Fruit fly (Drosophila melanogaster): ENCODE data around the gene CG33648.

CG33648 gene

dm6 chr2L:14515222-14516044 lies 8.7 kb upstream of the CG33648 start (continued):
- TF ChIP-seq CG9797 (GFP tag; optimal IDR thresholded peaks at IDR 0.05) (no peak), CG7786 (GFP tag; optimal IDR thresholded peaks at IDR 0.05) (no peak), tgo (GFP tag; IDR thresholded peaks at IDR 0.05) (peak; percentile 59; the same call in 2 of the 3 replicates), CG6272 (GFP tag; IDR thresholded peaks at IDR 0.05) (peak; percentile 37; the same call in 1 of the 2 replicates), cato (GFP tag; optimal IDR thresholded peaks at IDR 0.05; ENCODE audit: borderline replicate concordance) (peak; percentile 50), CG14050 (GFP tag; IDR thresholded peaks at IDR 0.05) (0 out of 3 replicates have a peak, but pooled peaks have one; percentile 30), CG13287 (GFP tag; IDR thresholded peaks at IDR 0.05; ENCODE audit: partially characterized antibody) (no peak), da (GFP tag; optimal IDR thresholded peaks at IDR 0.05) (no peak), HHEX (GFP tag; optimal IDR thresholded peaks at IDR 0.05) (peak; percentile 61), Hr39 (optimal IDR thresholded peaks at IDR 0.05) (no peak), HmgD (GFP tag; optimal IDR thresholded peaks at IDR 0.05) (no peak), yki (optimal IDR thresholded peaks at IDR 0.05) (no peak), Sin3A (optimal IDR thresholded peaks at IDR 0.05) (no peak), CG18599 (GFP tag; optimal IDR thresholded peaks at IDR 0.05) (peak; percentile 40), Spps (tag; optimal IDR thresholded peaks at IDR 0.05) (peak; percentile 62), sqz (GFP tag; optimal IDR thresholded peaks at IDR 0.05) (peak; percentile 25), Med (GFP tag) (peak; percentile 76), Optix (GFP tag; IDR thresholded peaks at IDR 0.05) (no peak), Mes4 (GFP tag; optimal IDR thresholded peaks at IDR 0.05) (no peak), CG34224 (GFP tag; IDR thresholded peaks at IDR 0.05; ENCODE audit: partially characterized antibody) (no peak), caup (GFP tag; optimal IDR thresholded peaks at IDR 0.05; ENCODE audit: severe bottlenecking) (no peak), Ets97D (GFP tag; optimal IDR thresholded peaks at IDR 0.05) (no peak), Dek (tag; optimal IDR thresholded peaks at IDR 0.05) (peak; percentile 7), lbe (GFP tag; optimal IDR thresholded peaks at IDR 0.05) (no peak), Aef1 (GFP tag; IDR thresholded peaks at IDR 0.05) (peak; percentile 58; the same call in 2 of the 3 replicates), bab2 (GFP tag; optimal IDR thresholded peaks at IDR 0.05) (no peak), CG9609 (GFP tag; optimal IDR thresholded peaks at IDR 0.05) (no peak), CG4854 (GFP tag; optimal IDR thresholded peaks at IDR 0.05) (no peak), wor (GFP tag; IDR thresholded peaks at IDR 0.05) (peak; percentile 64), sens (GFP tag) (peak; percentile 84), lola (GFP tag; optimal IDR thresholded peaks at IDR 0.05) (peak in 1 of 3 experiments; percentile 78), lmd (GFP tag; IDR thresholded peaks at IDR 0.05) (peak; percentile 48; the same call in 1 of the 2 replicates), cas (GFP tag; IDR thresholded peaks at IDR 0.05) (no peak), zf30C (GFP tag; optimal IDR thresholded peaks at IDR 0.05) (peak; percentile 26), CG6813 (GFP tag; optimal IDR thresholded peaks at IDR 0.05) (peak; percentile 34), CG6854 (GFP tag; optimal IDR thresholded peaks at IDR 0.05) (no peak), Usf (GFP tag; optimal IDR thresholded peaks at IDR 0.05) (no peak), Dip2 (GFP tag; IDR thresholded peaks at IDR 0.05) (no peak), B-H1 (GFP tag; IDR thresholded peaks at IDR 0.05) (0 out of 3 replicates have a peak, but pooled peaks have one; percentile 30), HLH3B (GFP tag; IDR thresholded peaks at IDR 0.05) (peak; percentile 68), Sox100B (GFP tag; optimal IDR thresholded peaks at IDR 0.05) (peak; percentile 85), CG12942 (GFP tag; optimal IDR thresholded peaks at IDR 0.05) (peak; percentile 60), CG42726 (GFP tag; IDR thresholded peaks at IDR 0.05; ENCODE audit: partially characterized antibody) (no peak), CG10209 (GFP tag; optimal IDR thresholded peaks at IDR 0.05) (peak; percentile 71), amos (GFP tag; IDR thresholded peaks at IDR 0.05; ENCODE audit: partially characterized antibody) (no peak), kni (GFP tag; optimal IDR thresholded peaks at IDR 0.05) (peak; percentile 57), CG15073 (GFP tag; optimal IDR thresholded peaks at IDR 0.05) (no peak), Vsx1 (GFP tag; optimal IDR thresholded peaks at IDR 0.05) (peak; percentile 46), CG8944 (GFP tag; optimal IDR thresholded peaks at IDR 0.05) (no peak)

Data from whole organism, embryonic.